Worm (Caenorhabditis elegans): ENCODE measurements around the gene smim-14.
A peak's percentile ranks its signal among the peaks of the same experiment; 100 is the strongest.

smim-14 gene

ce11 chrIII:3475014-3475413 lies 5.5 kb upstream of the smim-14 start (continued):
- no peak for TF ChIP-seq lin-15B (tag; optimal IDR thresholded peaks at IDR 0.05)
- TF ChIP-seq F49E8.2 (tag; optimal IDR thresholded peaks at IDR 0.05; ENCODE audit: borderline replicate concordance), result no peak
- TF ChIP-seq ama-1 (optimal IDR thresholded peaks at IDR 0.05), result no peak
- TF ChIP-seq daf-16 (GFP tag; optimal IDR thresholded peaks at IDR 0.05), result no peak
- TF ChIP-seq daf-16 (tag; optimal IDR thresholded peaks at IDR 0.05), result peak; percentile 19
- no peak for TF ChIP-seq sdz-12 (GFP tag; optimal IDR thresholded peaks at IDR 0.05)
- TF ChIP-seq T26A8.4 (GFP tag; IDR thresholded peaks at IDR 0.05), result no peak
- no peak for TF ChIP-seq mxl-3 (GFP tag; optimal IDR thresholded peaks at IDR 0.05)
- TF ChIP-seq zfp-3 (GFP tag; conservative IDR thresholded peaks at IDR 0.05), result no peak
- no peak for TF ChIP-seq aly-2 (tag; optimal IDR thresholded peaks at IDR 0.05)
- no peak for TF ChIP-seq ztf-7 (tag; optimal IDR thresholded peaks at IDR 0.05)
- TF ChIP-seq hif-1 (tag; optimal IDR thresholded peaks at IDR 0.05), result no peak
- TF ChIP-seq dpl-1 (GFP tag; optimal IDR thresholded peaks at IDR 0.05), result no peak
- TF ChIP-seq lin-1 (GFP tag; IDR thresholded peaks at IDR 0.05), result no peak
- no peak for TF ChIP-seq nhr-48 (tag; optimal IDR thresholded peaks at IDR 0.05)

DNA sequence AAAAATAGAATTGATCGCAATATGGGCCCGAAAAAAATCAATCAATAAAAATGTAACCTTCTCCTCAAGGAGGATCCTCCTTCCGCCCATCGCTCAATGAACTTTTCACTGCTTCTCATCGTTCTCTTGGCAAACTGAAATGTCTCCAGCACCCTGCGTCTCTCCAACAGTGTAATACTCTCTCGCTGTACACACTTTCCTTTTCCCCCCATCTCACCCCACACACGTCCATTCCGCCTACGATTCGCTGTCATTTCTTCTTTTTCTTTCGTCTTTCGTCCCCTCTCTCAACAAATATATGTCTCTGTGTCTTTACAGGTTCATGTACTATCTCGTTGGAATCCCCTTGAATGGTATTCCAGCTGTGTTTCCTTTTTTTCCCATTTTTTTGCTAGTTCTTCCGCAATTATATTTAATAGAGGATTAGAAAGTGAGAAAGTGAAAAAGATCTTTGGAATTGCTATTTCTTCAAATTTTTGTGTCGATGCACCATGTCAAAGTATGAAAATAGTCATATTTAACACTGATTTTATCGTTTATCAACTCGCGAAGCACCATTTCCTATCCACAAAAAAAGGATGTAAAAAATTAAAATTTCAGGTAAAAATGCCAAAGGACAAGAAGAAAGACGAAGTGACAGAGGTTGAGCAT lies 2.0 kb upstream of the smim-14 start, which contains the start of gene rsu-1:
Gene rsu-1, plus strand, starts transcription at position 601 of the 651 bp plus-strand sequence.
- TF ChIP-seq spr-1 (tag; optimal IDR thresholded peaks at IDR 0.05) (peak; percentile 68), dmd-6 (GFP tag; IDR thresholded peaks at IDR 0.05) (peak; percentile 63), pha-4 (GFP tag; IDR thresholded peaks at IDR 0.05) (no peak), pha-4 (tag; optimal IDR thresholded peaks at IDR 0.05) (peak; percentile 41), nhr-25 (tag; optimal IDR thresholded peaks at IDR 0.05; ENCODE audit: borderline replicate concordance, insufficient read depth) (peak; percentile 51), nhr-48 (tag; optimal IDR thresholded peaks at IDR 0.05) (peak; percentile 67), nhr-6 (tag; optimal IDR thresholded peaks at IDR 0.05) (peak; percentile 43), hlh-11 (tag; optimal IDR thresholded peaks at IDR 0.05) (peak; percentile 84), lim-7 (GFP tag; IDR thresholded peaks at IDR 0.05) (no peak), daf-16 (GFP tag; optimal IDR thresholded peaks at IDR 0.05) (peak in 1 of 2 experiments; percentile 8), daf-16 (tag; optimal IDR thresholded peaks at IDR 0.05) (peak; percentile 49), ceh-32 (tag; optimal IDR thresholded peaks at IDR 0.05; ENCODE audit: poor library complexity) (no peak), ztf-7 (tag; optimal IDR thresholded peaks at IDR 0.05) (peak; percentile 8), dve-1 (tag; optimal IDR thresholded peaks at IDR 0.05; ENCODE audit: insufficient read depth) (peak; percentile 70), lin-13 (GFP tag; optimal IDR thresholded peaks at IDR 0.05) (peak; percentile 8), T26A8.4 (GFP tag; IDR thresholded peaks at IDR 0.05) (peak; percentile 47), F26F4.8 (GFP tag; conservative IDR thresholded peaks at IDR 0.05) (no peak), duxl-1 (tag; optimal IDR thresholded peaks at IDR 0.05; ENCODE audit: poor library complexity) (peak; percentile 26), lsy-2 (tag; optimal IDR thresholded peaks at IDR 0.05) (peak in 1 of 2 experiments; percentile 70), mes-2 (tag; optimal IDR thresholded peaks at IDR 0.05; ENCODE audit: poor library complexity, severe bottlenecking) (peak; percentile 73), nhr-11 (tag; optimal IDR thresholded peaks at IDR 0.05) (peak; percentile 4), dpl-1 (GFP tag; optimal IDR thresholded peaks at IDR 0.05) (peak; percentile 46), mep-1 (tag; optimal IDR thresholded peaks at IDR 0.05) (peak; percentile 77), lin-15B (tag; optimal IDR thresholded peaks at IDR 0.05) (no peak), lin-39 (tag; optimal IDR thresholded peaks at IDR 0.05) (no peak), mxl-3 (GFP tag; optimal IDR thresholded peaks at IDR 0.05) (peak; percentile 16), arid-1 (GFP tag; conservative IDR thresholded peaks at IDR 0.05) (0 out of 2 replicates have a peak, but pooled peaks have one; percentile 35), ces-1 (GFP tag; optimal IDR thresholded peaks at IDR 0.05) (no peak), daf-8 (GFP tag; IDR thresholded peaks at IDR 0.05) (no peak), hlh-30 (tag; optimal IDR thresholded peaks at IDR 0.05; ENCODE audit: insufficient read depth) (peak; percentile 10), hif-1 (tag; optimal IDR thresholded peaks at IDR 0.05) (peak in 1 of 2 experiments; percentile 3), fkh-10 (GFP tag; optimal IDR thresholded peaks at IDR 0.05) (peak; percentile 1), rbr-2 (tag; optimal IDR thresholded peaks at IDR 0.05) (peak; percentile 66), nhr-28 (tag; optimal IDR thresholded peaks at IDR 0.05) (peak; percentile 86), mdl-1 (tag; optimal IDR thresholded peaks at IDR 0.05) (peak in 1 of 2 experiments; percentile 69), tra-1 (GFP tag; IDR thresholded peaks at IDR 0.05) (0 out of 2 replicates have a peak, but pooled peaks have one; percentile 25), lin-38 (GFP tag; IDR thresholded peaks at IDR 0.05) (peak; percentile 41), hmg-1.1 (GFP tag; IDR thresholded peaks at IDR 0.05) (peak; percentile 84), aha-1 (tag) (peak; percentile 72), skn-1 (tag; optimal IDR thresholded peaks at IDR 0.05) (no peak)

Data from whole organism, L4 larva.